Fruit fly (Drosophila melanogaster) whole organism, prepupa: ENCODE measurements around the gene Lcp65Ad.
"Not testable (repeated sequence)": the region's sequence is repeated elsewhere in the genome, so short reads cannot be mapped to it uniquely, and the experiment has no call there.

Experiments used
- CG11294 ChIP-seq: fragments of 200-800 bp; sonication (Bioruptor generic); IDR thresholded peaks from 2 replicates; pipeline ENCODE4 v1.3.6; 2022; ENCODE audit warnings: missing biosample characterization, missing genetic modification characterization
- CG11902 ChIP-seq: fragments of 200-800 bp; sonication (Bioruptor generic); optimal IDR thresholded peaks from 3 replicates; lab custom pipeline; 2016; ENCODE audit warnings: missing biosample characterization, missing genetic modification characterization
- CG3032 ChIP-seq: fragments of 200-800 bp; optimal IDR thresholded peaks from 2 replicates; lab custom pipeline; 2019; ENCODE audit warnings: missing biosample characterization, mild to moderate bottlenecking, missing genetic modification characterization, moderate library complexity
- CG6854 ChIP-seq: fragments of 200-800 bp; sonication (Bioruptor generic); optimal IDR thresholded peaks from 2 replicates; lab custom pipeline; 2017; ENCODE audit warnings: missing biosample characterization, mild to moderate bottlenecking, missing genetic modification characterization
- Eip75B ChIP-seq: fragments of 200-800 bp; sonication (Bioruptor generic); optimal IDR thresholded peaks from 3 replicates; lab custom pipeline; 2016; ENCODE audit warnings: missing biosample characterization, missing genetic modification characterization
- Ets96B ChIP-seq: fragments of 200-800 bp; optimal IDR thresholded peaks from 2 replicates; lab custom pipeline; 2019; ENCODE audit warnings: missing biosample characterization, mild to moderate bottlenecking, missing genetic modification characterization, moderate library complexity
- Met ChIP-seq: fragments of 200-800 bp; sonication (Bioruptor generic); optimal IDR thresholded peaks from 3 replicates; lab custom pipeline; 2016; ENCODE audit warnings: missing biosample characterization, missing genetic modification characterization
- OdsH ChIP-seq: fragments of 200-800 bp; sonication (Bioruptor generic); optimal IDR thresholded peaks from 3 replicates; lab custom pipeline; 2016; ENCODE audit warnings: missing biosample characterization, missing genetic modification characterization
- cyc ChIP-seq: fragments of 200-800 bp; sonication (Bioruptor generic); optimal IDR thresholded peaks from 3 replicates; lab custom pipeline; 2016; ENCODE audit warnings: missing biosample characterization, missing genetic modification characterization
- eg ChIP-seq: fragments of 200-800 bp; sonication (Bioruptor generic); IDR thresholded peaks from 3 replicates; pipeline ENCODE4 v1.3.6; 2022; ENCODE audit warnings: missing biosample characterization, missing genetic modification characterization
- salr ChIP-seq, 2 experiments: fragments of 200-800 bp; sonication (Bioruptor generic); optimal IDR thresholded peaks; 3 replicates each; lab custom pipeline; 2016 to 2018; ENCODE audit warnings: missing biosample characterization in 2 of 2, missing genetic modification characterization in 2 of 2, mild to moderate bottlenecking in 1 of 2

dm6 chr3L:6146374-6146773 is 3.2 kb downstream of the Lcp65Ad start, which contains the start of gene Lcp65Ab2:
- not testable (repeated sequence) for TF ChIP-seq CG11902 (GFP tag; lab: Kevin White, UChicago); eg (GFP tag; lab: Robert Waterston, UW); CG11294 (GFP tag; lab: Robert Waterston, UW); Eip75B (GFP tag; lab: Kevin White, UChicago); CG6854 (GFP tag; lab: Kevin White, UChicago); OdsH (GFP tag; lab: Kevin White, UChicago); CG3032 (tag; lab: Kevin White, UChicago); salr (GFP tag; optimal IDR thresholded peaks at IDR 0.05; lab: Kevin White, UChicago); Met (GFP tag; lab: Kevin White, UChicago); cyc (GFP tag; lab: Kevin White, UChicago); Ets96B (tag; lab: Kevin White, UChicago)
